Worm (Caenorhabditis elegans): ENCODE measurements around the gene R11E3.19.

R11E3.19 gene

DNA sequence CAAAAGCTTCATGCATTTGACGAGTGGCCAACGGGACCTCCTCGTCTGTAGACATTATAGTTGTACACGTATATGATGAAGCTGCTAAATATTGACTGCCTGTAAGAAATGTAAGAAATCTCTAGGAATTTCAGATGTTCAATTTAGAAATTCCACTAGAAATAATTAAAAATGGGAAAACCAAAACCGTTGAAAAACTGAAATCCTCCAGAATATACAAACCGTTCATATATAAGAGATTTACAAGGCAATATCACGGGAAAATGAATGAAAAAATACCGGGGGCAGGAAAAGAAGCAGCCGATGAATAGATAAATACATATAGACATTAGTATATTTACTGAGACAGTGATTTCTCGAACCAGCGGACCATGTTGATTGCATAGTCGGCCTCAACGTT is 26.6 kb upstream of the R11E3.19 start, which contains the start of gene dpf-7:
TSS of gene dpf-7 (minus strand) at position 101 of the 400 bp plus-strand sequence.
- TF ChIP-seq flt-1 (GFP tag; IDR thresholded peaks at IDR 0.05) (no peak), ref-1 (GFP tag; conservative IDR thresholded peaks at IDR 0.05) (no peak), klf-2 (GFP tag; conservative IDR thresholded peaks at IDR 0.05) (no peak), ztf-29 (GFP tag; IDR thresholded peaks at IDR 0.05) (no peak), med-1 (GFP tag; optimal IDR thresholded peaks at IDR 0.05; ENCODE audit: insufficient read depth) (no peak), T22C8.4 (GFP tag; IDR thresholded peaks at IDR 0.05) (no peak), ztf-23 (GFP tag; IDR thresholded peaks at IDR 0.05) (no peak), cog-1 (tag; optimal IDR thresholded peaks at IDR 0.05) (no peak), tab-1 (GFP tag; IDR thresholded peaks at IDR 0.05) (no peak)

- TF ChIP-seq ref-1 (GFP tag; conservative IDR thresholded peaks at IDR 0.05) = no peak
- peak; percentile 85 for TF ChIP-seq T22C8.4 (GFP tag; IDR thresholded peaks at IDR 0.05)
- no peak for TF ChIP-seq klf-2 (GFP tag; conservative IDR thresholded peaks at IDR 0.05)
- TF ChIP-seq tab-1 (GFP tag; IDR thresholded peaks at IDR 0.05) = no peak
- no peak; the same call in 1 of the 2 replicates for TF ChIP-seq flt-1 (GFP tag; IDR thresholded peaks at IDR 0.05)
Observed at ce11 chrIV:4799114-4799513, 23.2 kb upstream of the R11E3.19 start, which contains the start of gene eor-1. Gene eor-1 (minus strand): TSS chrIV:4799178.

ce11 chrIV:4795111-4795510 is 19.2 kb upstream of the R11E3.19 start:
- TF ChIP-seq ztf-29 (GFP tag; IDR thresholded peaks at IDR 0.05) (no peak), T22C8.4 (GFP tag; IDR thresholded peaks at IDR 0.05) (no peak), klf-2 (GFP tag; conservative IDR thresholded peaks at IDR 0.05) (no peak), med-1 (GFP tag; optimal IDR thresholded peaks at IDR 0.05; ENCODE audit: insufficient read depth) (no peak), ref-1 (GFP tag; conservative IDR thresholded peaks at IDR 0.05) (no peak), flt-1 (GFP tag; IDR thresholded peaks at IDR 0.05) (no peak), tab-1 (GFP tag; IDR thresholded peaks at IDR 0.05) (no peak), ztf-23 (GFP tag; IDR thresholded peaks at IDR 0.05) (no peak), cog-1 (tag; optimal IDR thresholded peaks at IDR 0.05) (no peak)

- TF ChIP-seq tab-1 (GFP tag; IDR thresholded peaks at IDR 0.05) (no peak), T22C8.4 (GFP tag; IDR thresholded peaks at IDR 0.05) (no peak), flt-1 (GFP tag; IDR thresholded peaks at IDR 0.05) (no peak), cog-1 (tag; optimal IDR thresholded peaks at IDR 0.05) (no peak), ztf-29 (GFP tag; IDR thresholded peaks at IDR 0.05) (no peak), ztf-23 (GFP tag; IDR thresholded peaks at IDR 0.05) (no peak), ref-1 (GFP tag; conservative IDR thresholded peaks at IDR 0.05) (no peak)
Observed at ce11 chrIV:4789445-4789844, 13.5 kb upstream of the R11E3.19 start, which contains the start of gene R11E3.1. Gene R11E3.1 (plus strand): TSS chrIV:4789745.

DNA sequence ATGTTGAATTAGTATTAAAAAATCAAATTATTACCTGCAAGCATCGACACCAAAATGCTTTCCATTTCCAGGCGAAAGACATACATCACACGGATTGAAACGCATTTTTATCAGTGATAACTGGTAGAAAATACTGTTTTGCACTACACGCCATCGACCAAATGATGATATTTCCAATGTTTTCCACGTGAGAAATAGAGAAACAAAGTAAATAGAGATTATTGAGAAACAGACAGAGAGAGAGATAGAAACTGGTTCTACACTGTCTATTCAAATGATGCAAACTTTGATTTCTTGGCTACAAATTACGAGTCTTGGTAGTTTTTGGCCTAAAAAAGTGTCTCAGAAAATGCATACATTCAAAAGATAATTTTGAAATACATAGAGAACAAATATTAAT is 12.4 kb upstream of the R11E3.19 start, which contains the start of gene nhr-104:
TSS of gene nhr-104 (minus strand) at position 361 of the 400 bp plus-strand sequence.
- TF ChIP-seq ztf-29 (GFP tag; IDR thresholded peaks at IDR 0.05) = no peak
- TF ChIP-seq klf-2 (GFP tag; conservative IDR thresholded peaks at IDR 0.05) = no peak
- no peak for TF ChIP-seq ztf-23 (GFP tag; IDR thresholded peaks at IDR 0.05)
- TF ChIP-seq T22C8.4 (GFP tag; IDR thresholded peaks at IDR 0.05) = no peak
- TF ChIP-seq med-1 (GFP tag; optimal IDR thresholded peaks at IDR 0.05; ENCODE audit: insufficient read depth) = no peak
- no peak for TF ChIP-seq flt-1 (GFP tag; IDR thresholded peaks at IDR 0.05)

DNA sequence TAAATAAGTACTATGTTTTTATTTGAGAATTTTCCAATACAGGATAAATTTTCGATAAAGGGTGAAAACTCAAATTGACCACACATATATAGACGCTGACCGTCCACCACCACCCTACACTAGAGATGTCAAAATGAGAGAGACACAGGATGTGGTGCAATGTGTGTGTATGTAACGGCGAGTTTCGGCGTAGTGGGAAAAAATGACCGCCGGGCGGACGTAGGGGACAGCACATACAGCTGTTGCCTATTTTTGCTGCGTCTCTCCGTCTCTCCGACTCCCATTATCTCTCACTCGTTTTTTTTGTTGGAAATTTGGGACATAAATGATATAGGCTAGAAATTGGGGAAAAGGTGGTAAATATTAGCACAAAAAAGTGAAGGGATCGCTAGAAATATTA is 5.2 kb upstream of the R11E3.19 start:
- no peak for TF ChIP-seq tab-1 (GFP tag; IDR thresholded peaks at IDR 0.05)

DNA sequence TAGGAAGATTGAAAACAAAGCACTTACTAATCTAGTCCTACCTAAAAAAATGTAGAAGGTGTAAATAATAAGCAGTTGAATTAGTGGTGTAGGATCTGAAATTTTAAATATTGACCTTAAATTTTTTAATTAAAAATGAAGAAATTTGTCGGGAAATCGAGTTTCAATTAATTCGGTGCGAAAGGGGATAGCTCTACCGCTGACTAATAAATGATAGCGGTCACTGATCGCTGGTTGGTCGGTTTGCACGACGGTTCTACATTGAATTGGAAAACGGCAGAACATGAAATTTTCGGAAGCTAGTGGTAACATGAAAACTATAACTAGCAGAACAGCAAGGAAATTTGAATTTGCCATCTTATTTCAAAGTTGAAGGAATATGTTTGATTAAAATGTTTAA is 4.2 kb upstream of the R11E3.19 start, which contains the start of gene set-15:
TSS of gene set-15 (minus strand) at position 101 of the 400 bp plus-strand sequence.
- TF ChIP-seq ref-1 (GFP tag; conservative IDR thresholded peaks at IDR 0.05) (no peak), klf-2 (GFP tag; conservative IDR thresholded peaks at IDR 0.05) (no peak), med-1 (GFP tag; optimal IDR thresholded peaks at IDR 0.05; ENCODE audit: insufficient read depth) (no peak), cog-1 (tag; optimal IDR thresholded peaks at IDR 0.05) (no peak), tab-1 (GFP tag; IDR thresholded peaks at IDR 0.05) (no peak)

ce11 chrIV:4776501-4776900 is 600 bp upstream of the R11E3.19 start:
- no peak for TF ChIP-seq flt-1 (GFP tag; IDR thresholded peaks at IDR 0.05)
- no peak for TF ChIP-seq klf-2 (GFP tag; conservative IDR thresholded peaks at IDR 0.05)
- no peak for TF ChIP-seq ztf-23 (GFP tag; IDR thresholded peaks at IDR 0.05)
- TF ChIP-seq tab-1 (GFP tag; IDR thresholded peaks at IDR 0.05) = no peak
- TF ChIP-seq ref-1 (GFP tag; conservative IDR thresholded peaks at IDR 0.05) = no peak
- no peak for TF ChIP-seq cog-1 (tag; optimal IDR thresholded peaks at IDR 0.05)
- TF ChIP-seq ztf-29 (GFP tag; IDR thresholded peaks at IDR 0.05) = no peak
- no peak for TF ChIP-seq med-1 (GFP tag; optimal IDR thresholded peaks at IDR 0.05; ENCODE audit: insufficient read depth)
- no peak for TF ChIP-seq T22C8.4 (GFP tag; IDR thresholded peaks at IDR 0.05)

- TF ChIP-seq ref-1 (GFP tag; conservative IDR thresholded peaks at IDR 0.05) (no peak), T22C8.4 (GFP tag; IDR thresholded peaks at IDR 0.05) (no peak), med-1 (GFP tag; optimal IDR thresholded peaks at IDR 0.05; ENCODE audit: insufficient read depth) (no peak), cog-1 (tag; optimal IDR thresholded peaks at IDR 0.05) (no peak), tab-1 (GFP tag; IDR thresholded peaks at IDR 0.05) (no peak), ztf-23 (GFP tag; IDR thresholded peaks at IDR 0.05) (no peak), flt-1 (GFP tag; IDR thresholded peaks at IDR 0.05) (no peak), klf-2 (GFP tag; conservative IDR thresholded peaks at IDR 0.05) (no peak), ztf-29 (GFP tag; IDR thresholded peaks at IDR 0.05) (no peak)
Observed at ce11 chrIV:4771792-4772191, 4.1 kb downstream of the R11E3.19 start, which contains the start of gene R11E3.2. Gene R11E3.2 (plus strand): TSS chrIV:4772092.

- TF ChIP-seq ztf-29 (GFP tag; IDR thresholded peaks at IDR 0.05) (no peak), ztf-23 (GFP tag; IDR thresholded peaks at IDR 0.05) (no peak), T22C8.4 (GFP tag; IDR thresholded peaks at IDR 0.05) (no peak), ref-1 (GFP tag; conservative IDR thresholded peaks at IDR 0.05) (no peak)
Observed at ce11 chrIV:4764422-4764821, 11.5 kb downstream of the R11E3.19 start, which contains the start of gene npp-26. Gene npp-26 (plus strand): TSS chrIV:4764722.

Data from whole organism, midembryonic.